Worm (Caenorhabditis elegans) whole organism, L4/young adult: ENCODE results near the gene R11.3.

ENCODE experiments used
- W03F9.2 ChIP-seq: fragments of 150-350 bp; optimal IDR thresholded peaks from 2 replicates; lab custom pipeline; 2014; ENCODE audit warnings: missing biosample characterization, missing genetic modification characterization
- dao-5 ChIP-seq: sonication (generic microtip); optimal IDR thresholded peaks from 2 replicates; lab custom pipeline; 2016; ENCODE audit warnings: missing genotype, missing genetic modification characterization, moderate library complexity, missing compliant biosample characterization

DNA sequence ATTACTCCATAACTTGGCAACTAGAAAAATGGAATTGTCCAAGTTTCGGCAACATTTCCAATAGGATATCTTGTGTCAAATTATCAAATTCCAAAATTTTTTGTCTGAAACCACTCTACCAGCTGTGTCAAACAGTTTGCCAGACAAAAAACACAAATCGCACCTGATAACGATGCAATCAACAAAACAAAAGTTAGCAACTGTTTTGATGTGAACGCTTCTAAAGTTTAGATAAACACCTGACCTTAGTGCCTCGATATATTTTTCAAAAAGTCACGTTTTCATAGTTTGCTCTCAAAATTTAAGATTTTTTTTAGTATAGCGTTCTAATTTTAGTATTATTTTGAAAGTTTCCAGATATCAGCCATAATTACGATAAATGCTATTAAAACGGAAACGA is 47.7 kb downstream of the R11.3 start:
- TF ChIP-seq dao-5 (tag; lab: Kevin White, UChicago) (no peak), W03F9.2 (tag; lab: Kevin White, UChicago) (no peak)
